Worm (Caenorhabditis elegans) whole organism, L1 larva: ENCODE results near the gene W08F4.5.

ENCODE experiments used
- C04F5.9 ChIP-seq: sonication (generic microtip); optimal IDR thresholded peaks from 2 replicates; lab custom pipeline; 2016; ENCODE audit warnings: missing genetic modification characterization, missing compliant biosample characterization
- F16B12.6 ChIP-seq: fragments of 150-350 bp; optimal IDR thresholded peaks from 2 replicates; lab custom pipeline; 2014; ENCODE audit warnings: missing biosample characterization, missing genetic modification characterization
- aha-1 ChIP-seq: fragments of 150-350 bp; optimal IDR thresholded peaks from 2 replicates; lab custom pipeline; 2014; ENCODE audit warnings: missing biosample characterization, missing genetic modification characterization
- aly-2 ChIP-seq: fragments of 150-350 bp; optimal IDR thresholded peaks from 2 replicates; lab custom pipeline; 2014; ENCODE audit warnings: missing biosample characterization, missing genetic modification characterization
- ama-1 ChIP-seq: fragments of 150-350 bp; optimal IDR thresholded peaks from 2 replicates; lab custom pipeline; 2014
- blmp-1 ChIP-seq: fragments of 150-350 bp; optimal IDR thresholded peaks from 2 replicates; lab custom pipeline; 2014; ENCODE audit warnings: missing biosample characterization, missing genetic modification characterization
- ceh-63 ChIP-seq: fragments of 200-800 bp; sonication (Bioruptor generic); optimal IDR thresholded peaks from 2 replicates; lab custom pipeline; 2018; ENCODE audit warnings: mild to moderate bottlenecking, missing genetic modification characterization, missing compliant biosample characterization
- ceh-82 ChIP-seq, 3 experiments: fragments of 150-350 bp in 1 of 3; sonication (generic microtip) in 2 of 3; optimal IDR thresholded peaks; 2 replicates each; lab custom pipeline; 2014 to 2017; ENCODE audit warnings: missing biosample characterization in 3 of 3, missing genetic modification characterization in 3 of 3
- ceh-90 ChIP-seq: sonication (generic microtip); optimal IDR thresholded peaks from 2 replicates; lab custom pipeline; 2016; ENCODE audit warnings: missing genetic modification characterization, missing compliant biosample characterization
- ces-1 ChIP-seq: fragments of 150-350 bp; optimal IDR thresholded peaks from 2 replicates; lab custom pipeline; 2014; ENCODE audit warnings: missing biosample characterization, missing genetic modification reagents, missing genetic modification characterization
- dsc-1 ChIP-seq: sonication (generic microtip); optimal IDR thresholded peaks from 2 replicates; lab custom pipeline; 2016; ENCODE audit warnings: mild to moderate bottlenecking, missing genetic modification characterization, missing compliant biosample characterization
- efl-1 ChIP-seq, 4 experiments: fragments of 150-350 bp; optimal IDR thresholded peaks in 3 of 4; peaks in 1 of 4; 1 replicate in 1 of 4; 2 replicates in 3 of 4; lab custom pipeline; 2014; ENCODE audit warnings: missing biosample characterization in 2 of 4, missing genetic modification characterization in 2 of 4, missing genetic modification reagents in 2 of 4
- efl-3 ChIP-seq: fragments of 200-800 bp; sonication (Bioruptor generic); optimal IDR thresholded peaks from 2 replicates; lab custom pipeline; 2018; ENCODE audit warnings: mild to moderate bottlenecking, missing genetic modification characterization, missing compliant biosample characterization
- egl-27 ChIP-seq, 2 experiments: fragments of 150-350 bp in 1 of 2; sonication (generic microtip); optimal IDR thresholded peaks; 3 replicates each; lab custom pipeline; 2017 to 2018; ENCODE audit warnings: missing biosample characterization in 2 of 2, missing genetic modification characterization in 2 of 2, missing genetic modification reagents in 2 of 2
- elt-2 ChIP-seq: sonication (generic microtip); optimal IDR thresholded peaks from 2 replicates; lab custom pipeline; 2016; ENCODE audit warnings: missing genetic modification characterization, mild to moderate bottlenecking, inconsistent platforms, missing compliant biosample characterization, missing genetic modification reagents
- fkh-4 ChIP-seq: sonication (generic microtip); optimal IDR thresholded peaks from 2 replicates; lab custom pipeline; 2016; ENCODE audit warnings: missing compliant biosample characterization, missing genetic modification characterization, borderline replicate concordance
- lin-14 ChIP-seq: fragments of 200-800 bp; sonication (Bioruptor generic); optimal IDR thresholded peaks from 2 replicates; lab custom pipeline; 2018; ENCODE audit warnings: mild to moderate bottlenecking, missing genetic modification characterization, moderate library complexity, missing compliant biosample characterization
- lin-15B ChIP-seq: fragments of 150-350 bp; sonication (generic microtip); optimal IDR thresholded peaks from 3 replicates; lab custom pipeline; 2014; ENCODE audit warnings: missing biosample characterization, missing genetic modification characterization
- lin-35 ChIP-seq, 2 experiments: fragments of 150-350 bp; optimal IDR thresholded peaks; 2 replicates each; lab custom pipeline; 2014; ENCODE audit warnings: missing biosample characterization in 2 of 2, missing genetic modification characterization in 2 of 2, missing genetic modification reagents in 2 of 2
- lin-39 ChIP-seq: fragments of 150-350 bp; optimal IDR thresholded peaks from 2 replicates; lab custom pipeline; 2014; ENCODE audit warnings: missing biosample characterization, missing genetic modification reagents, missing genetic modification characterization
- lsy-2 ChIP-seq, 2 experiments: fragments of 150-350 bp; optimal IDR thresholded peaks; 2 replicates each; lab custom pipeline; 2014; ENCODE audit warnings: missing biosample characterization in 2 of 2, missing genetic modification characterization in 2 of 2
- mef-2 ChIP-seq: fragments of 150-350 bp; optimal IDR thresholded peaks from 2 replicates; lab custom pipeline; 2014; ENCODE audit warnings: missing biosample characterization, missing genetic modification characterization
- mep-1 ChIP-seq: fragments of 150-350 bp; optimal IDR thresholded peaks from 2 replicates; lab custom pipeline; 2014; ENCODE audit warnings: missing biosample characterization, missing genetic modification characterization
- nhr-19 ChIP-seq: fragments of 200-800 bp; sonication (Bioruptor generic); conservative IDR thresholded peaks from 2 replicates; pipeline ENCODE4 v1.3.6; 2022; ENCODE audit warnings: missing genetic modification characterization, missing compliant biosample characterization
- nhr-20 ChIP-seq: sonication (generic microtip); optimal IDR thresholded peaks from 2 replicates; lab custom pipeline; 2016; ENCODE audit warnings: mild to moderate bottlenecking, missing genetic modification characterization, missing compliant biosample characterization
- nhr-85 ChIP-seq: sonication (generic microtip); peaks from one replicate; lab custom pipeline; 2016; ENCODE audit warnings: missing genetic modification characterization, inconsistent platforms, missing compliant biosample characterization
- nhr-90 ChIP-seq: sonication (generic microtip); optimal IDR thresholded peaks from 2 replicates; lab custom pipeline; 2016; ENCODE audit warnings: mild to moderate bottlenecking, missing genetic modification characterization, missing compliant biosample characterization; ENCODE audit not compliant: poor library complexity
- pax-3 ChIP-seq: fragments of 200-800 bp; sonication (Bioruptor generic); optimal IDR thresholded peaks from 2 replicates; lab custom pipeline; 2018; ENCODE audit warnings: mild to moderate bottlenecking, missing genetic modification characterization, moderate library complexity, missing compliant biosample characterization
- skn-1 ChIP-seq: fragments of 150-350 bp; optimal IDR thresholded peaks from 2 replicates; lab custom pipeline; 2014; ENCODE audit warnings: missing biosample characterization, missing genetic modification characterization
- unc-62 ChIP-seq: fragments of 150-350 bp; optimal IDR thresholded peaks from 2 replicates; lab custom pipeline; 2014; ENCODE audit warnings: missing biosample characterization, missing genetic modification reagents, missing genetic modification characterization
- unc-98 ChIP-seq: fragments of 200-800 bp; sonication (Bioruptor generic); IDR thresholded peaks from 2 replicates; pipeline ENCODE4 v1.3.6; 2022; ENCODE audit warnings: missing genetic modification characterization, missing compliant biosample characterization
- vab-15 ChIP-seq: sonication (generic microtip); optimal IDR thresholded peaks from 2 replicates; lab custom pipeline; 2017; ENCODE audit warnings: missing genotype, mild to moderate bottlenecking, missing genetic modification characterization, missing compliant biosample characterization
- xbp-1 ChIP-seq: sonication (generic microtip); optimal IDR thresholded peaks from 2 replicates; lab custom pipeline; 2016; ENCODE audit warnings: missing genetic modification characterization, missing compliant biosample characterization
- zip-4 ChIP-seq: fragments of 200-800 bp; sonication (Bioruptor generic); optimal IDR thresholded peaks from 2 replicates; lab custom pipeline; 2018; ENCODE audit warnings: mild to moderate bottlenecking, missing genetic modification characterization, moderate library complexity, missing compliant biosample characterization
- ztf-11 ChIP-seq, 2 experiments: sonication (generic microtip); optimal IDR thresholded peaks; 2 replicates each; lab custom pipeline; 2016 to 2017; ENCODE audit warnings: missing genetic modification characterization in 2 of 2, missing biosample characterization in 1 of 2, missing compliant biosample characterization in 1 of 2
- ztf-4 ChIP-seq: fragments of 150-350 bp; optimal IDR thresholded peaks from 2 replicates; lab custom pipeline; 2014; ENCODE audit warnings: missing biosample characterization, missing genetic modification characterization

Gene W08F4.5

DNA sequence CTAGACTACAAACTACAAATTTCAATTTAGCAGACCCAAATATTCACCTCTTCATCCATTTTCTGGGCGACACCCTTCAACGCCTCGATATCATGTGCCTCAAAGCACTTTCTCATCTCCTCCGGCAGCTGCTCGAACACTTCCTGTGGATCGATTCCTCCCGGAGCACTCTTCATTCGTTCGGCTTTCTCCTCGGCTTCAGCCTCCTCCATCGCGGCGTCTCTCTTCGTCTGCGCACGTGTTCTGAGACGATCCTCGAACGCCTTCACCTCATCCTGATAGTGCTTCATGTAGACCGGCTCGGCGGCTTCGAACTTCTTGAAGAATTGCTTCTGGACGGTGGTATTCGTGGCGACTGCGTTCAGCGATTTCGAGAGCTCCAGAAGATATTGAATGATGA, 10.1 kb upstream of the W08F4.5 start:
- TF ChIP-seq ceh-90 (tag; lab: Kevin White, UChicago) (no peak), efl-1 (optimal IDR thresholded peaks at IDR 0.05; lab: Kevin White, UChicago) (no peak), efl-1 (GFP tag; optimal IDR thresholded peaks at IDR 0.05 in 1 of 2; lab: Kevin White, UChicago) (peak in 1 of 2 experiments; percentile 89)

DNA sequence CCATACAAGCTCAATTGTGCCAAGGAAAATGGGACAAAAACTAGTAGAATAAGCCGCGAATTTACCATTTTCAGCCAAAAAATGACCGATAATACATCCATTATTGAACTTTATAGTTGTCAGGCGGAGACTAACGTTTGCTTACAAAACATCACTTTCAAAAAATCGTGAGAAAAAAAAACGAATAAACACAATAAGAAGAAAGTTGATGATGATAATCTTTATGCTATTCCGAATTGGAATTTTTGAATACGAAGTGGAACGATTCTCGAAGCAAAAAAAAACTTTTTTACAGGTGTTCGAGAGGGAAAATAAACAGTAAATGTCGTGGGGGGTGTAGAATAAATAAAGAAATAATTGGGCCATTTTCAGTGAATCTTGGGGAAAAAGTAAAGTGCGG, 9.0 kb upstream of the W08F4.5 start, which contains the start of gene W08F4.7:
Gene W08F4.7 (minus strand): TSS at position 101 of the 400 bp plus-strand sequence.
- no peak for TF ChIP-seq ceh-82 (tag; optimal IDR thresholded peaks at IDR 0.05; lab: Kevin White, UChicago)
- peak; percentile 8 for TF ChIP-seq nhr-85
- TF ChIP-seq efl-3, result no peak
- no peak for TF ChIP-seq lin-39 (tag; lab: Kevin White, UChicago)
- no peak for TF ChIP-seq xbp-1 (tag; lab: Kevin White, UChicago)
- TF ChIP-seq aly-2 (tag; lab: Kevin White, UChicago), result no peak

DNA sequence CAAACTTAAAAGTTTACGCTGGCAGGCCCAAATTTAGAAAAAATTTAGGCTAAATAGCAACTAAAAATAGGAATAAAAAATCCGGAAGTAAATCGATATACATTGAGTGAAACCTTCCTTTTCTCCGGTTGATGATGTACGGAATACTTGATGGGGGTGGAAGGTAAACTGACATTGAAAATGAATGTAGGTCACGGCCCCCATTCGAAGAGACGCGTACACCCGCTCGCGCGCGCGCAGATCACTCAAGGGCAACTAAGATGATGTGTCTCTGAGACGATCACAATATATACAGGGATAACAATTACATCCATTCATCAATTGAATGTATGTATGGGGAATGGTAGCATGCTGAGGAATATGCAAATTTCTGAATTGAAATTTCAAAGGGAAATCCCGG, 5.4 kb upstream of the W08F4.5 start:
- TF ChIP-seq zip-4 (no peak), ama-1 (lab: Kevin White, UChicago) (no peak), nhr-90 (tag; lab: Kevin White, UChicago) (no peak), ztf-4 (tag; lab: Kevin White, UChicago) (no peak), nhr-85 (peak; percentile 81), blmp-1 (peak; percentile 90)

DNA sequence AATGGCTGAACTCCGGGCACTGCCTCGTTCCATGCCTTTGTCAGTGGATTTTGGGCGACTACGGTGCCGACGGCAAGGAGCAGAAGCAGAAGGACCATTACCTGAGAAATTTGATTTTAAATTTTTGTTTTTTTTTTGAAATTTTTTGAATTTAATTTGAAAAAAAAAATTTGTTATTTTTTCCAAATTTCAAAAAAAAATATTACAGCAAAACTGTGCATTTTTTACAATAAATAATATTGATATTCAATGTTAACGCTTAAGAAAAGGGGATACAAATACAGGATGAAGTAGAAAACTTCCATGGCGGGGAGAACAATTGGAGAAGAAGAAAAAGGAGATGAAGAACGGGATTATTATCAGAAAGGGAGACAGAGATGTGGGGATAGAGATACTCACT, 3.3 kb upstream of the W08F4.5 start, which contains the start of gene mlt-8:
Gene mlt-8 (minus strand): TSS at position 101 of the 400 bp plus-strand sequence.
- TF ChIP-seq blmp-1 (peak; percentile 17), C04F5.9 (tag; lab: Kevin White, UChicago) (no peak), nhr-85 (no peak), lin-14 (GFP tag; lab: Kevin White, UChicago) (no peak), F16B12.6 (no peak), elt-2 (tag; lab: Kevin White, UChicago) (no peak), unc-98 (GFP tag; lab: Robert Waterston, UW) (no peak), mef-2 (no peak), lsy-2 (tag; optimal IDR thresholded peaks at IDR 0.05; lab: Kevin White, UChicago) (no peak)

DNA sequence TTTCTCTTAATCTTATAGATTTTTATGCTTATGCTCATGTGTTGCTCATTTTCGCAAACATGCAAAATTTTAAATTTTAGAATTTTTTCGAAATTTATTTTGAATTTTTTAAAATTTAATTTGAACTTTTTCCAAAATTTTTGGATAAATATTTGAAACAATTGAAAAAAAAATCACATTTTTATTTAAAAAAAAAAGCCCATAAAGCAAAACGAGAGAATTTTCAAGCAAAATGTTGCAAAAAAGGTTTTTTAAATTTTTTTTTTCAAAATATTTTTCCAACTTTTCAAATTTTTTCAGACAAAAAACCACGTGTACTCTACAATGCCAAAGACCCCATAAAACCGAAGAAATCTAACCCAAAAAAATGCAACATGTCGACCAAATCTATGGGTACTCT, 12.5 kb downstream of the W08F4.5 start, which contains the start of the genes C09E8.1 and C09E8.6:
Gene C09E8.1 (plus strand): TSS at position 301 of the 400 bp plus-strand sequence.
Gene C09E8.6 (plus strand): TSS at position 313 of the 400 bp plus-strand sequence.
- TF ChIP-seq pax-3 (tag; lab: Kevin White, UChicago), result no peak
- TF ChIP-seq ztf-4 (tag; lab: Kevin White, UChicago), result no peak

DNA sequence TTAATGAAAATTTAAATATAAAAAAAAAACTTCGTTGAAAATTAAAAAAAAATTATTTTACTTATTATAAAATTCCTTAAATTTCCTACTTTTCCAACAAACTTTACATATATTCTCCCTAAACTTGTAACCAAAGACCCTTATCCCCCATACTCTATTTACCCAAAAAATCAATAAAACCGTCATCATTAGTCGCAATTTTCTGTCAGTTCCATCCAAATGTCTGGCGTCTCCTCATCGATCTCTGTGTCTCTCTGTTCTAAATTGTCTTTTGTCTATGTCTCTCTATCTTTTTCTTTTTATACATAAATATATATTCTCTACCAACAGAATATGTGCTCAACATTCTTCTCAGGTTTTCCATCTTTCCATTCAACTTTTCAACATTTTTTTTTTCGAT, 13.3 kb downstream of the W08F4.5 start:
- TF ChIP-seq dsc-1 (no peak), nhr-20 (tag; lab: Kevin White, UChicago) (no peak), ces-1 (GFP tag; lab: Kevin White, UChicago) (no peak), unc-62 (GFP tag; lab: Kevin White, UChicago) (no peak), efl-1 (optimal IDR thresholded peaks at IDR 0.05; lab: Kevin White, UChicago) (peak in 1 of 2 experiments; percentile 13), efl-1 (GFP tag; optimal IDR thresholded peaks at IDR 0.05 in 1 of 2; lab: Kevin White, UChicago) (peak in 1 of 2 experiments; percentile 77), xbp-1 (tag; lab: Kevin White, UChicago) (no peak), ztf-11 (tag; optimal IDR thresholded peaks at IDR 0.05; lab: Kevin White, UChicago) (no peak), aha-1 (tag; lab: Kevin White, UChicago) (no peak), lsy-2 (tag; optimal IDR thresholded peaks at IDR 0.05; lab: Kevin White, UChicago) (peak in 1 of 2 experiments; percentile 20), blmp-1 (no peak), nhr-19 (GFP tag; lab: Robert Waterston, UW) (no peak), lin-35 (GFP tag; optimal IDR thresholded peaks at IDR 0.05; lab: Kevin White, UChicago) (peak in 1 of 2 experiments; percentile 0), lin-15B (no peak), zip-4 (no peak), egl-27 (tag; optimal IDR thresholded peaks at IDR 0.05; lab: Kevin White, UChicago) (no peak), vab-15 (no peak), mep-1 (tag; lab: Kevin White, UChicago) (no peak), ceh-63 (GFP tag; lab: Kevin White, UChicago) (no peak), fkh-4 (no peak), skn-1 (tag; lab: Kevin White, UChicago) (peak; percentile 24)
